Fruit fly (Drosophila melanogaster): ENCODE measurements around the gene Ugt36A1.

Ugt36A1 gene

DNA sequence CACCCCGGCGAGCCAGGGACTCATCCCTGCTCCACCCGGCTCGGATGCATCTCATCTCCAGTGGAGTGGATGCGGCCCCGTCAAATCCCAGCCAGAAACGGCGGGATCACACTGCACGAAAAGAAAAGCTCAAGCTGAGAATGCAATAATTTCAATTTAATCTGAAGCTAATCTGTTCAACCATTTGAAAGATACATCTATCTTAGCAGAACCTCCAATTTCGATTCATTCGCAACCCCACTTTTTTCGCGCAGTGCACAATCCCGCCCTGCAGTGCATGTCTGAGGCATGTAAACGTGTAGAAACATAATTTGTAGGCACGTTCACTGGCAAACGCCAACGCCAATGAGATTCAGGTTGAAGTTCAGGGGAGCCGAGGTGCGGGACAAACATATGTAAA lies 20.4 kb upstream of the Ugt36A1 start (continued):
- TF ChIP-seq CG33557 (GFP tag; optimal IDR thresholded peaks at IDR 0.05) (peak; percentile 35), Oaz (GFP tag; IDR thresholded peaks at IDR 0.05) (no peak), row (GFP tag; IDR thresholded peaks at IDR 0.05) (peak; percentile 50), HLH3B (GFP tag; IDR thresholded peaks at IDR 0.05) (peak; percentile 49; the same call in 1 of the 2 replicates), MBD-R2 (GFP tag; IDR thresholded peaks at IDR 0.05) (no peak), lilli (GFP tag; optimal IDR thresholded peaks at IDR 0.05) (peak; percentile 2), CG2116 (GFP tag; optimal IDR thresholded peaks at IDR 0.05) (no peak), CG6683 (GFP tag; optimal IDR thresholded peaks at IDR 0.05) (no peak), CG4730 (GFP tag; IDR thresholded peaks at IDR 0.05) (0 out of 2 replicates have a peak, but pooled peaks have one; percentile 38), sc (optimal IDR thresholded peaks at IDR 0.05) (no peak), sc (GFP tag; optimal IDR thresholded peaks at IDR 0.05) (peak; percentile 40), exex (tag; optimal IDR thresholded peaks at IDR 0.05) (no peak), oc (tag; optimal IDR thresholded peaks at IDR 0.05) (peak; percentile 6), sna (GFP tag; IDR thresholded peaks at IDR 0.05; ENCODE audit: partially characterized antibody) (no peak), pzg (GFP tag; optimal IDR thresholded peaks at IDR 0.05) (no peak), CG30020 (tag; optimal IDR thresholded peaks at IDR 0.05) (no peak), CG7556 (GFP tag; optimal IDR thresholded peaks at IDR 0.05) (peak; percentile 2), CG9817 (tag; optimal IDR thresholded peaks at IDR 0.05) (no peak), MESR4 (GFP tag; optimal IDR thresholded peaks at IDR 0.05) (no peak), fru (optimal IDR thresholded peaks at IDR 0.05) (no peak), nau (GFP tag; optimal IDR thresholded peaks at IDR 0.05) (no peak), Doc2 (GFP tag; IDR thresholded peaks at IDR 0.05) (no peak), CG14710 (tag; optimal IDR thresholded peaks at IDR 0.05) (peak; percentile 51), Drgx (GFP tag; IDR thresholded peaks at IDR 0.05) (0 out of 2 replicates have a peak, but pooled peaks have one; percentile 24), CG4360 (GFP tag; IDR thresholded peaks at IDR 0.05) (no peak), CG15011 (GFP tag; optimal IDR thresholded peaks at IDR 0.05) (no peak), Dad (GFP tag; optimal IDR thresholded peaks at IDR 0.05) (peak; percentile 26), CG14441 (GFP tag; IDR thresholded peaks at IDR 0.05) (0 out of 2 replicates have a peak, but pooled peaks have one; percentile 11), CG11247 (GFP tag; IDR thresholded peaks at IDR 0.05) (peak; percentile 26; the same call in 1 of the 2 replicates), CG10462 (GFP tag; optimal IDR thresholded peaks at IDR 0.05) (no peak), bowl (GFP tag; IDR thresholded peaks at IDR 0.05) (no peak), peb (GFP tag; IDR thresholded peaks at IDR 0.05) (0 out of 2 replicates have a peak, but pooled peaks have one; percentile 44), Xbp1 (GFP tag; optimal IDR thresholded peaks at IDR 0.05) (peak; percentile 50), CG4328 (GFP tag; optimal IDR thresholded peaks at IDR 0.05) (no peak), Sry-δ (GFP tag; optimal IDR thresholded peaks at IDR 0.05) (no peak), gcm2 (GFP tag; optimal IDR thresholded peaks at IDR 0.05) (no peak), Fer1 (GFP tag; optimal IDR thresholded peaks at IDR 0.05) (no peak), CG10565 (GFP tag; optimal IDR thresholded peaks at IDR 0.05) (no peak), crc (GFP tag; optimal IDR thresholded peaks at IDR 0.05) (no peak), fd64A (GFP tag; optimal IDR thresholded peaks at IDR 0.05) (no peak), Max (GFP tag; optimal IDR thresholded peaks at IDR 0.05) (no peak), cad (GFP tag; optimal IDR thresholded peaks at IDR 0.05) (no peak), CG4707 (GFP tag; optimal IDR thresholded peaks at IDR 0.05) (no peak), sug (tag; optimal IDR thresholded peaks at IDR 0.05) (no peak), kay (GFP tag; optimal IDR thresholded peaks at IDR 0.05) (no peak), otp (GFP tag; IDR thresholded peaks at IDR 0.05) (peak; percentile 55; the same call in 1 of the 3 replicates), CG16863 (GFP tag; optimal IDR thresholded peaks at IDR 0.05) (peak; percentile 62), sens-2 (GFP tag; IDR thresholded peaks at IDR 0.05) (no peak), shn (GFP tag; optimal IDR thresholded peaks at IDR 0.05) (no peak), HmgD (GFP tag; optimal IDR thresholded peaks at IDR 0.05) (no peak), CG12942 (GFP tag; optimal IDR thresholded peaks at IDR 0.05) (no peak), E2f1 (GFP tag; IDR thresholded peaks at IDR 0.05) (peak; percentile 33; the same call in 1 of the 2 replicates)
